Worm (Caenorhabditis elegans) whole organism, late embryonic: ENCODE measurements around the gene T24A6.1.
"Not testable (repeated sequence)": the region's sequence is repeated elsewhere in the genome, so short reads cannot be mapped to it uniquely, and the experiment has no call there.

Experiments used
- C38D4.7 ChIP-seq: fragments of 200-800 bp; sonication (Bioruptor generic); optimal IDR thresholded peaks from 2 replicates; lab custom pipeline; 2018; ENCODE audit warnings: mild to moderate bottlenecking, missing genetic modification characterization, moderate library complexity, missing compliant biosample characterization
- F13H6.1 ChIP-seq: sonication (generic microtip); optimal IDR thresholded peaks from 2 replicates; lab custom pipeline; 2016; ENCODE audit warnings: missing genetic modification characterization, missing compliant biosample characterization
- Y22D7AL.16 ChIP-seq: sonication (generic microtip); optimal IDR thresholded peaks from 2 replicates; lab custom pipeline; 2016; ENCODE audit warnings: missing genetic modification characterization, missing compliant biosample characterization
- ahr-1 ChIP-seq: sonication (generic microtip); optimal IDR thresholded peaks from 2 replicates; lab custom pipeline; 2016; ENCODE audit warnings: missing genetic modification characterization, missing compliant biosample characterization
- ama-1 ChIP-seq: fragments of 150-350 bp; optimal IDR thresholded peaks from 2 replicates; lab custom pipeline; 2014
- ceh-14 ChIP-seq: sonication (generic microtip); optimal IDR thresholded peaks from 2 replicates; lab custom pipeline; 2016; ENCODE audit warnings: missing genotype, missing genetic modification characterization, missing compliant biosample characterization
- ceh-18 ChIP-seq: sonication (generic microtip); optimal IDR thresholded peaks from 2 replicates; lab custom pipeline; 2016; ENCODE audit warnings: missing genetic modification characterization, missing compliant biosample characterization
- ceh-19 ChIP-seq: fragments of 200-800 bp; sonication (Bioruptor generic); optimal IDR thresholded peaks from 2 replicates; lab custom pipeline; 2018; ENCODE audit warnings: mild to moderate bottlenecking, missing genetic modification characterization, missing compliant biosample characterization
- ceh-2 ChIP-seq: sonication (generic microtip); optimal IDR thresholded peaks from 2 replicates; lab custom pipeline; 2016; ENCODE audit warnings: missing genotype, missing genetic modification characterization, missing compliant biosample characterization
- ceh-34 ChIP-seq: sonication (generic microtip); optimal IDR thresholded peaks from 2 replicates; lab custom pipeline; 2016; ENCODE audit warnings: mild to moderate bottlenecking, missing genetic modification characterization, missing compliant biosample characterization
- ceh-6 ChIP-seq: fragments of 200-800 bp; sonication (Bioruptor generic); optimal IDR thresholded peaks from 2 replicates; lab custom pipeline; 2018; ENCODE audit warnings: mild to moderate bottlenecking, missing genetic modification characterization, missing compliant biosample characterization
- che-1 ChIP-seq: sonication (generic microtip); optimal IDR thresholded peaks from 2 replicates; lab custom pipeline; 2016; ENCODE audit warnings: mild to moderate bottlenecking, missing genetic modification characterization, missing compliant biosample characterization
- dve-1 ChIP-seq: sonication (generic microtip); optimal IDR thresholded peaks from 2 replicates; lab custom pipeline; 2017; ENCODE audit warnings: antibody characterized with exemption, mild to moderate bottlenecking, missing genetic modification characterization, missing compliant biosample characterization
- elt-2 ChIP-seq: sonication (generic microtip); optimal IDR thresholded peaks from 2 replicates; lab custom pipeline; 2016; ENCODE audit warnings: missing genetic modification reagents, missing genetic modification characterization, missing compliant biosample characterization
- elt-4 ChIP-seq: sonication (generic microtip); optimal IDR thresholded peaks from 2 replicates; lab custom pipeline; 2016; ENCODE audit warnings: missing genetic modification characterization, missing compliant biosample characterization
- fkh-10 ChIP-seq: fragments of 150-350 bp; optimal IDR thresholded peaks from 2 replicates; lab custom pipeline; 2014; ENCODE audit warnings: missing biosample characterization, missing genetic modification reagents, missing genetic modification characterization
- gmeb-2 ChIP-seq: sonication (generic microtip); optimal IDR thresholded peaks from 2 replicates; lab custom pipeline; 2016; ENCODE audit warnings: missing genetic modification characterization, inconsistent platforms, missing compliant biosample characterization
- hlh-13 ChIP-seq: fragments of 200-800 bp; sonication (Bioruptor generic); optimal IDR thresholded peaks from 2 replicates; lab custom pipeline; 2018; ENCODE audit warnings: mild to moderate bottlenecking, missing genetic modification characterization, missing compliant biosample characterization
- hlh-6 ChIP-seq: sonication (generic microtip); optimal IDR thresholded peaks from 2 replicates; lab custom pipeline; 2016; ENCODE audit warnings: missing genotype, missing genetic modification characterization, missing compliant biosample characterization
- hlh-8 ChIP-seq: sonication (generic microtip); optimal IDR thresholded peaks from 2 replicates; lab custom pipeline; 2016; ENCODE audit warnings: missing genotype, missing genetic modification characterization, missing compliant biosample characterization
- lim-6 ChIP-seq: sonication (generic microtip); optimal IDR thresholded peaks from 2 replicates; lab custom pipeline; 2016; ENCODE audit warnings: missing genetic modification characterization, missing compliant biosample characterization
- nfya-1 ChIP-seq: sonication (generic microtip); optimal IDR thresholded peaks from 2 replicates; lab custom pipeline; 2017; ENCODE audit warnings: missing genetic modification characterization, mild to moderate bottlenecking, missing compliant biosample characterization, antibody characterized with exemption, moderate library complexity
- nhr-232 ChIP-seq: sonication (generic microtip); optimal IDR thresholded peaks from 2 replicates; lab custom pipeline; 2016; ENCODE audit warnings: missing genetic modification characterization, missing compliant biosample characterization
- npax-4 ChIP-seq: sonication (generic microtip); optimal IDR thresholded peaks from 2 replicates; lab custom pipeline; 2016; ENCODE audit warnings: missing genetic modification characterization, missing compliant biosample characterization
- pag-3 ChIP-seq: sonication (generic microtip); optimal IDR thresholded peaks from 2 replicates; lab custom pipeline; 2016; ENCODE audit warnings: missing compliant biosample characterization, missing genetic modification characterization, borderline replicate concordance
- pha-2 ChIP-seq: sonication (generic microtip); optimal IDR thresholded peaks from 2 replicates; lab custom pipeline; 2017; ENCODE audit warnings: mild to moderate bottlenecking, missing genetic modification characterization, missing compliant biosample characterization
- pha-4 ChIP-seq: fragments of 150-350 bp; optimal IDR thresholded peaks from 2 replicates; lab custom pipeline; 2018; ENCODE audit warnings: missing biosample characterization, missing genetic modification reagents, missing genetic modification characterization
- pqm-1 ChIP-seq: sonication (generic microtip); optimal IDR thresholded peaks from 2 replicates; lab custom pipeline; 2016; ENCODE audit warnings: missing genetic modification characterization, missing compliant biosample characterization
- pros-1 ChIP-seq: fragments of 150-350 bp; optimal IDR thresholded peaks from 2 replicates; lab custom pipeline; 2014; ENCODE audit warnings: missing biosample characterization, missing genetic modification reagents, missing genetic modification characterization
- ref-2 ChIP-seq: sonication (generic microtip); optimal IDR thresholded peaks from 2 replicates; lab custom pipeline; 2016; ENCODE audit warnings: missing genetic modification characterization, missing compliant biosample characterization
- sox-2 ChIP-seq: fragments of 200-800 bp; sonication (Bioruptor generic); IDR thresholded peaks from 2 replicates; pipeline ENCODE4 v1.3.6; 2022; ENCODE audit warnings: missing genetic modification reagents, missing genetic modification characterization, missing compliant biosample characterization
- tbx-2 ChIP-seq: sonication (generic microtip); optimal IDR thresholded peaks from 2 replicates; lab custom pipeline; 2016; ENCODE audit warnings: missing genetic modification characterization, missing compliant biosample characterization
- tbx-7 ChIP-seq: sonication (generic microtip); optimal IDR thresholded peaks from 2 replicates; lab custom pipeline; 2016; ENCODE audit warnings: missing genotype, missing genetic modification characterization, missing compliant biosample characterization
- ttx-3 ChIP-seq: sonication (generic microtip); optimal IDR thresholded peaks from 2 replicates; lab custom pipeline; 2016; ENCODE audit warnings: missing genetic modification reagents, missing genetic modification characterization, missing compliant biosample characterization
- unc-86 ChIP-seq: sonication (generic microtip); optimal IDR thresholded peaks from 2 replicates; lab custom pipeline; 2016; ENCODE audit warnings: missing genetic modification characterization, missing compliant biosample characterization

Gene T24A6.1

ce11 chrV:3558744-3559143 is at the start of gene T24A6.1:
T24A6.1 (plus strand) TSS chrV:3559044.
- not testable (repeated sequence) for TF ChIP-seq ceh-19 (GFP tag; lab: Kevin White, UChicago); pqm-1 (tag; lab: Kevin White, UChicago); ceh-2 (tag; lab: Kevin White, UChicago)

- TF ChIP-seq tbx-2 (tag; lab: Kevin White, UChicago) (no peak), lim-6 (tag; lab: Kevin White, UChicago) (no peak), nhr-232 (tag; lab: Kevin White, UChicago) (no peak), unc-86 (tag; lab: Kevin White, UChicago) (no peak), ttx-3 (tag; lab: Kevin White, UChicago) (no peak), ahr-1 (no peak), hlh-6 (no peak), che-1 (tag; lab: Kevin White, UChicago) (no peak), sox-2 (GFP tag; lab: Robert Waterston, UW) (no peak), pha-4 (tag; lab: Kevin White, UChicago) (no peak), ceh-2 (tag; lab: Kevin White, UChicago) (no peak), Y22D7AL.16 (tag; lab: Kevin White, UChicago) (no peak), C38D4.7 (GFP tag; lab: Kevin White, UChicago) (no peak), gmeb-2 (tag; lab: Kevin White, UChicago) (no peak), ceh-18 (tag; lab: Kevin White, UChicago) (no peak), hlh-13 (GFP tag; lab: Kevin White, UChicago) (no peak)
These were observed 49.0 kb upstream of the T24A6.1 start, which contains the start of gene str-228 for ce11 chrV:3509878-3510277. str-228 (plus strand) TSS chrV:3510178.

- no peak for TF ChIP-seq ceh-6
- no peak for TF ChIP-seq che-1 (tag; lab: Kevin White, UChicago)
- no peak for TF ChIP-seq npax-4
- no peak for TF ChIP-seq ref-2 (tag; lab: Kevin White, UChicago)
- no peak for TF ChIP-seq hlh-8 (tag; lab: Kevin White, UChicago)
- TF ChIP-seq pag-3 (tag; lab: Kevin White, UChicago): no peak
These were observed 46.5 kb upstream of the T24A6.1 start, which contains the start of gene str-226 for ce11 chrV:3512381-3512780. str-226 (plus strand) TSS chrV:3512681.

- no peak for TF ChIP-seq nfya-1 (tag; lab: Kevin White, UChicago)
- TF ChIP-seq elt-4 (tag; lab: Kevin White, UChicago): no peak
- no peak for TF ChIP-seq C38D4.7 (GFP tag; lab: Kevin White, UChicago)
- TF ChIP-seq elt-2: no peak
- TF ChIP-seq fkh-10 (GFP tag; lab: Kevin White, UChicago): no peak
- TF ChIP-seq tbx-7 (tag; lab: Kevin White, UChicago): no peak
- no peak for TF ChIP-seq ceh-18 (tag; lab: Kevin White, UChicago)
- TF ChIP-seq gmeb-2 (tag; lab: Kevin White, UChicago): no peak
- no peak for TF ChIP-seq pros-1
- TF ChIP-seq ceh-34 (tag; lab: Kevin White, UChicago): no peak
- TF ChIP-seq ceh-14: no peak
- TF ChIP-seq sox-2 (GFP tag; lab: Robert Waterston, UW): no peak
- no peak for TF ChIP-seq dve-1 (tag; lab: Kevin White, UChicago)
- no peak for TF ChIP-seq ref-2 (tag; lab: Kevin White, UChicago)
- no peak for TF ChIP-seq pha-2 (tag; lab: Kevin White, UChicago)
- TF ChIP-seq ama-1 (lab: Kevin White, UChicago): no peak
- TF ChIP-seq hlh-8 (tag; lab: Kevin White, UChicago): no peak
- no peak for TF ChIP-seq F13H6.1
- TF ChIP-seq che-1 (tag; lab: Kevin White, UChicago): no peak
- no peak for TF ChIP-seq hlh-13 (GFP tag; lab: Kevin White, UChicago)
These were observed 41.0 kb upstream of the T24A6.1 start, which contains the start of gene str-227 for ce11 chrV:3517889-3518288. str-227 (plus strand) TSS chrV:3518189.
